Worm (Caenorhabditis elegans) whole organism, L4/young adult: ENCODE results near the gene ZK686.6.

Experiments used
- W03F9.2 ChIP-seq: fragments of 150-350 bp; optimal IDR thresholded peaks from 2 replicates; lab custom pipeline; 2014; ENCODE audit warnings: missing biosample characterization, missing genetic modification characterization
- dao-5 ChIP-seq: sonication (generic microtip); optimal IDR thresholded peaks from 2 replicates; lab custom pipeline; 2016; ENCODE audit warnings: missing genotype, missing genetic modification characterization, moderate library complexity, missing compliant biosample characterization
- him-1 ChIP-seq: sonication (generic microtip); optimal IDR thresholded peaks from 2 replicates; lab custom pipeline; 2016; ENCODE audit warnings: missing genotype, missing genetic modification reagents, missing genetic modification characterization, missing compliant biosample characterization

ZK686.6 gene

DNA sequence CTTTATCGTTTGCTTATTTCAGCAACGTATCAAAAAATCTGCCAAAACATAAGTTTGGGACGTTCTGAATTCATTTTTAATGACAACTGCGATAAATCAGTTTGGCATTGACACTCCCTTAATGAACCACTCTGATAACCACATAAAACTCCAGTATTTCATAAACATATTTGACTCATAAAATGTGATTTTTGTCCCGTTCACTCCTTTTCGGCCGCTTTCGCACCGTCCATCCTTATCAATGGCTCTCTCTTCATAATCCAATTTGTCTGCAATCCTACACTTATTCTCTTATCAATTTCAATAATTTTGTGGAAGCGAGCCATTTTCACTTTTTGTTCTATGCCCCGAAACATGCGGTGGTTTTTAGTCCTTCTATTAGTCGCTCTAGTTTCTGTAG lies 14.2 kb downstream of the ZK686.6 start, which contains the start of gene pcp-1:
TSS of gene pcp-1 (plus strand) at position 342 of the 400 bp plus-strand sequence.
- no peak for TF ChIP-seq W03F9.2 (tag; lab: Kevin White, UChicago)
- TF ChIP-seq dao-5 (tag; lab: Kevin White, UChicago): no peak
- no peak for TF ChIP-seq him-1 (tag; lab: Kevin White, UChicago)

DNA sequence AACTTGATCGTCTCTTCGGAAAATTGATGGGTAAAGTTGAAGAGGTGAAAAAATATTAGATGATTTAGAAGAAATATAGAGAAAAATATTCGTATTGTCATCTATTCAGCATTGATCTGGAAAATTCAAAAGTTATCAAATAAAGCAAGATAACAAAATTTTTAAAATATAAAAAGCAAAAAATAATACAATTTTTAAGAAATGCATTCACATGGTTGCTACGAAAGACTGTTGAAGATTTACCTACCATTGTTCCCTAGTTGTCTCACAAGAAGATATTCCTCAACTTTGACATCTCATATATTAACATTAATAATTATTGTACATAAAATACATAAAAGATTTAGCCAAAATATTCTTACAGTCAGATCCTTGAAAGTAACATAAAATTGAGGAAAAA lies 18.5 kb downstream of the ZK686.6 start, which contains the start of gene cdh-3:
TSS of gene cdh-3 (minus strand) at position 101 of the 400 bp plus-strand sequence.
- TF ChIP-seq dao-5 (tag; lab: Kevin White, UChicago) (no peak), him-1 (tag; lab: Kevin White, UChicago) (no peak), W03F9.2 (tag; lab: Kevin White, UChicago) (no peak)

DNA sequence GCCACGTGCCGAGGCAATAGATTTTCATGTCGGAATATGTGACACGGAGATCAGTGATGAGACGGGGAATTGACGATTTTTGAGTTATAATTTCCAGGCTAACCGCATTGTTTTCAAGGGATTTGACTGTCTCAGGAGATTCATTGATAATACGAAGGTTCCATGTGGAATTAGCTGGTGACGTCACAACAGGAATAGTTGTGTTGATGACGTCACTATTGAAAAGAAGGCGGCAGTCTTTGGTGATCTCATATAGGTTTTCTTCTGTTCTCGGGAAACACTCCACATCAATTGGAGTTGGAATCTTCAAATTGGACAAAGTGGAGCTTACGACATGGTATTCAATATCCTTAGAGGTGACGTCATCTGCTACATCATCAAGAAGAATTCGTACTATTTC lies 29.6 kb downstream of the ZK686.6 start:
- no peak for TF ChIP-seq dao-5 (tag; lab: Kevin White, UChicago)
- TF ChIP-seq W03F9.2 (tag; lab: Kevin White, UChicago): no peak
- no peak for TF ChIP-seq him-1 (tag; lab: Kevin White, UChicago)

DNA sequence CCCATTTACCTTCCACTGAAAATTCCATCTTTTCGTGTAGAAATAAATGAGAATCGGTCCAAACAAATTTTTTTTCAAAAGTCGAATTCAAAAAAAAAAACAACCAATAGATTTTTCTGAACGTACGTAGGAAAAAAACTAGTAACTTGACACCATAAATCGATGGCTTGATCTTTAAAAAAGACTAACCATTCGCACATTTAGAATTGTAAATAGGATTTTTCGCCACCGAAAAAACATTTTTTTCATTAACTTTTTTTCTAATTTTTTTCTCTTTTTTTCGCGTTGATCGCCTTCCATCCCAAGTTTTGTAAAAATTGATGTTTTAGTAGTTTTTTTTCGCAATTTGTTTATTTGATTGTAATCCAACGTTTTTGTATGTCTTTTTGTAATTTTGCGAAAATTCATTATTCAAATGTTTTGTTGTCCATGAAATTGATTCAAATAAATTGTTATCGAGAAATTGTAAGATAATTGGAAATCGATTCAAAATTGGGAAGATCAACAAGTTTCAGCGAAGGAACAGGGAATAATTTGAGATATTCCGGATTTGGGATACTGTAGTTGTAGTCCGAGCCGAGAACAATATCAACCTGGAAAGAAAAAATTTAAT lies 35.0 kb downstream of the ZK686.6 start:
- TF ChIP-seq him-1 (tag; lab: Kevin White, UChicago) (peak; percentile 16), dao-5 (tag; lab: Kevin White, UChicago) (no peak)

DNA sequence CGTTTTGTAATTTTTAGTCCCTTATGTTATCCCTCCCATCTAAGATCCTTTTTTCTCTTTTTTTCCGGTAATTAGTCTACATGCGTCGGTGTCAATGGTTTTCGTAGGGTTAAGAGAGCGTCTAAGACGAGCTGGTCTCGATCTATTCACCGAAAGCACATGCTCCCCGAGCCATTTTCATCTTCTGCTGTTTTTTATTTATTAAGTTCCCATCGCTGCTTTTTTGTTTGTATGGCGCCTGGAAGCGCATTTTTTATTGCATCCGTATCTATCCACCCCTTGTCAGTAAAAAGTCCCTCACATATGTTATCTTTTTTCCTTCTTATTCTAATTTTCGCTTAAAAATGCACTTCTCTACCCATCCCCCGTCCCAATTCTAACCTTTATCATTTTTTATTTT lies 36.0 kb downstream of the ZK686.6 start:
- TF ChIP-seq dao-5 (tag; lab: Kevin White, UChicago) (no peak), him-1 (tag; lab: Kevin White, UChicago) (no peak), W03F9.2 (tag; lab: Kevin White, UChicago) (no peak)

DNA sequence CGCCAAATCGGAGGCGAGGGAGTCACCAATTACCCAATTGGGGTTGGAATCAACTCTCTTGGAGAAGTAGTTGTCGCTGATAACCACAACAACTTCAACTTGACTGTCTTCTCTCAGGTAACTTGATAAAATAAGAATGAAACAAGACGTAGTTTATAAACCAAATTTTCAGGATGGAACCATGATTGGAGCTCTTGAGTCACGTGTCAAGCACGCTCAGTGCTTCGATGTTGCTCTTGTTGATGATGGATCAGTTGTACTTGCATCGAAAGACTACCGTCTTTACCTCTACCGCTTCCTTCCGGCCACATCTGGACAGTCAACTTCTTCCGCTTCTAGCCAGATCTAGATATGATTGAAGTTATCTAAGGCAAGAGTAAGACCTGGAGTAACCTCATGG lies 36.8 kb downstream of the ZK686.6 start:
- TF ChIP-seq dao-5 (tag; lab: Kevin White, UChicago) (no peak), him-1 (tag; lab: Kevin White, UChicago) (no peak), W03F9.2 (tag; lab: Kevin White, UChicago) (no peak)

DNA sequence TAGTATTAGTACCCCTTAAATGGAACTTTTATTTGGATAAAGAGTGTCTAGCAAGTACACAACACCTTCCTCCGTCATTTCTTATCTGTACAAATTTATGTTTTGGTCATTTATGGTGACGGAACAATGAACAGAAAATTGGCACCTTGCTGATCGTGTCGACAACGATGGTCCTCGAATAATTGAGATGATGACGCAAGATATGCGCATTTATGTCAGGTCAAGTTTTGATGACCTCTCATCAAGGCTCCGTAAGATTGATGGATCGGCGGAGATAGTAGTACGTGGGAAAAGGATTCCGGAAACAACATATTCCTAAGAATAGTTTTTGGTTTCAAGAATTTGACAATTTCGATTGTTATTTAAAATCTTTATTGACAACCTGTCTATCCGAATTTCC lies 38.7 kb downstream of the ZK686.6 start:
- TF ChIP-seq him-1 (tag; lab: Kevin White, UChicago) (no peak), W03F9.2 (tag; lab: Kevin White, UChicago) (no peak)

DNA sequence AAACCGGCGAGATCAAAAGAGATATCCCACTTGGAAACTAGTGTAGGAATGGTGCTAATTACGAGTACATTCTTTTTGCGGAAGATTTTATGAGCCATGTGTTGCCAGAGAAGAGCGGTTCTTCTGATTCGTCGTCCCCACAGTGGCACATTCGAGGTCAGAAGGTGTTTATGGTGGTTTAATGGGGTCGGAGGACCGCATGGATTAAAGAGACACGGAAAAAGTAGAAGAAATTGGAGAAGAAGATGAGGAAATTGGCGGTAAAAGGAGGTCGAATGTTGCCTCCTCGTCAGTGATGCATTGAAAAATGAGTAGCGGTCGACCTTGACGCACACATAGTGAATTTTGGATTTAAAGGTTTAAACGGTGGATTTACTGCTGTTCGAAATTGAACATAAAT lies 39.2 kb downstream of the ZK686.6 start:
- TF ChIP-seq dao-5 (tag; lab: Kevin White, UChicago): no peak
- TF ChIP-seq him-1 (tag; lab: Kevin White, UChicago): no peak

DNA sequence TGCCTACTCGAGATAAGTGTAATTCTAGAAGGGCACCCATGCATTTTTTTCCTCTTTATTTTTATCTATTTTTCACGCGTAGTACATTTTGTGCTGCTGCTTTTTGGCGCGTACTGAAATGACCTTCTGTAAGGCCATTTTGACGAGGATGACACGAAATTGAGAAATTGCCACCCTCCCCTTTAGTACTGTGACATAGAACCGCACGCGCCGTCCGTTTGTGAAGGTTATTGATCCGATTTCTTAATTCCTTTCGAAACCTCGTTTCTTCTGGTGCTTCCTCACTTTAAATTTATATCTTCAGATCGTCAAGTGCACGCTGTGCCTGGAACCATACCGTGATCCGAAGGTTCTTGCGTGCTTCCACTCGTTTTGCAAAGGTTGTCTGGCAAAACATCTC lies 41.7 kb downstream of the ZK686.6 start:
- TF ChIP-seq dao-5 (tag; lab: Kevin White, UChicago) (no peak), W03F9.2 (tag; lab: Kevin White, UChicago) (no peak), him-1 (tag; lab: Kevin White, UChicago) (no peak)

DNA sequence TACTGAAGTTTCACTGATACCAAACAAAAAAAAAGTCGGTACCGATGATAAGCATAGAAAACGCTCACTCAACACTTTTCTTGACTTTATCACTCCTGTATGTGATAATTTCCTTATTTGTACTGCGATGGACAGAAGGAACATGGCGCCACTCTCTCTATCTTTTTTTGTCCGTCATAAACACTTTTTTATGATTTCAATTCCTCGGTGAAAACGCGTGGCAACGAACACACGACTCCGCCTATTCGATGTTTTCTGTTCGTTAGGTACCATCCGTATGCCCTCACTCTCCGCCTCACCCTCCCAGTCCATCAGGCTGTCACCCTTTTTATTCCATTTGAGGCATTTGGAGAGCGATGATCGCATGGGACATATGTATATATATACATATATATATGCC lies 42.5 kb downstream of the ZK686.6 start:
- TF ChIP-seq W03F9.2 (tag; lab: Kevin White, UChicago): no peak
- no peak for TF ChIP-seq him-1 (tag; lab: Kevin White, UChicago)
- no peak for TF ChIP-seq dao-5 (tag; lab: Kevin White, UChicago)

DNA sequence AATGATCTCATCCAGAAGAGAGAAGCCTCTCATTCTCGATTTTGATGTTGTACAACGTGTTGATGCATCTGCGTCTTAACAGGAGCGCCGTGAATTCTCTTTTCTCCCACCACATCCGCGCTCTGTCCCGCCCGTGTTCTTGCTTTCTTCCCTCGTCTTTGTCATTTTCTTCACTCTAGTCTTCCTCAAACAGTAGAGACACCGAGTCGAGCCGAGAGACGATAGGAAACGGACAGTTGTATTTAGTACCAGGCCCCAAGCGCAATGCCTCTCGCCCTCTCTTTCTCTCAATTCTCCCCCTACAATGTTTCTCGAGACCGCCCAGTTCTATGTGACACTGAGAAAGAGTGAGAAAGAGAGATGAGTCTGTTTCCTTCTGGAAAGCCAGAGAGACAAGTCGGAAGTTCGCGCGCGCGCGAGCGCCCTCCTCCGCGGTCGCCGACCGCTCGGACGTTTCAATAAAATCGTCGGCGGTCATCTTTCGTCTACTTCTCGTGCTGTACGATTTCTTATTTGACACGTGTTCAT lies 43.2 kb downstream of the ZK686.6 start, which contains the start of gene ZK112.4:
TSS of gene ZK112.4 (minus strand) at position 478 of the 528 bp plus-strand sequence.
- TF ChIP-seq him-1 (tag; lab: Kevin White, UChicago) (peak; percentile 72), dao-5 (tag; lab: Kevin White, UChicago) (peak; percentile 3), W03F9.2 (tag; lab: Kevin White, UChicago) (no peak)

DNA sequence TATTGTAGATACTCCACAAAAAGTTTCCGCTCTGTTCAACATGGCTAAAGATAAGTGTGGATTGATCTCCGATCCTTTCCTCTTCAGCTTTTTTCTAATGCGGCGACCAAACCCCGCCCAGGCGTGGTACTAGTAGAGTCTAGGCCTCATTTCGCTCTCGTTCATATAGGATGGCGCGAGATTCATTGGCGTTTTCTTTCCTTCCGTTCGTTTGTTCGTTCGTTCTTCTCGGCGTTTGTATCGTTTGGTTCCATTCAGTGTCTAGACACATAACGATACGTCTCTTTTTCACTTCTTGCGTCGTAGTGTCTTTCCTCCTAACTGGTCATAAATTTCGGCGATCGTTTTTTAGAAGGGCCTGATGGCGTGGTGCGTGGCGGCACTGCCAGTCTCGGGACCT lies 43.7 kb downstream of the ZK686.6 start:
- no peak for TF ChIP-seq dao-5 (tag; lab: Kevin White, UChicago)
- no peak for TF ChIP-seq him-1 (tag; lab: Kevin White, UChicago)
- no peak for TF ChIP-seq W03F9.2 (tag; lab: Kevin White, UChicago)

DNA sequence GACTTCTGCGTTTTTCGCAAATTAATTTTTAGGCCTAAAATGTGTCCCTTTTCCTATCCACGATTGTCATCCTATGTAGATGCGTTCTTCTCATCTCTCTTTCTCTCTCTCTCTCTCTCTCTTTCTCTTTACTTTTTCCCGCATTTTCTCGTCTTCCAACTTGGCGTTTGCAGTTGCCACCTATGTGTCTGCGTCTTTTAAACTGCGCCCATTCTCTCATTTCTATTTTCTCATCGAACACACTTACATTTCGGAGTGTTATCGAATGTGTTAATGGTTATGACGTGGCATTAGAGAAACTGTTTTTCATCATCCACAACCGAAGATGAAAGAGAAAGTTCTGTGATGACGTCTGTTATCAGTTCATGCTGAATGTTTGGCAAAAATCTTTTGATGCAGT lies 44.3 kb downstream of the ZK686.6 start:
- peak; percentile 37 for TF ChIP-seq W03F9.2 (tag; lab: Kevin White, UChicago)
- no peak for TF ChIP-seq dao-5 (tag; lab: Kevin White, UChicago)

DNA sequence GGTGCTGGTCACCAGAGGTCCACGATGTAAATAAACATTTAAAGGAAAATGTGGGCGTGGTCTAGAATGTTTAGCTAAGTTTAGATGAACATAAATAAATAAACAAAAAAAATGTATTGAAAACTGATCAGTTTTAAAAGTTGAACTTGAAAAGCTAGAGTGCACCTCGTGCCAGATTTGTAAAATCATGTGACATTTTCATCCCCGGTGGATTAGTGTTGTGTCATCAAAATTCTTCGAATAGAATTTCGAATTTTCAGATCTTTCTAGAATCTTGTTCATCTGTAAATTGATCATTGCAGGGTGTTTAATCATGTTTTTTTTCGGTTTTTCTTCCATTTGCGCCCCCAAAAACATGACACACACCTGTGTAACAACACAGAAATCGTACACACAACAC lies 46.3 kb downstream of the ZK686.6 start:
- TF ChIP-seq W03F9.2 (tag; lab: Kevin White, UChicago): no peak
